Fruit fly (Drosophila melanogaster) Kc167 (cell line): ENCODE data around the gene rha.

Source experiments
- psq ChIP-seq: fragments of >200 bp; optimal IDR thresholded peaks from 2 replicates; lab custom pipeline; 2017; ENCODE audit warnings: missing external identifiers
- ttk ChIP-seq: sonication (Bioruptor generic); optimal IDR thresholded peaks from 2 replicates; lab custom pipeline; 2017; ENCODE audit warnings: missing external identifiers

- TF ChIP-seq ttk (lab: Kevin White, UChicago) = no peak
- TF ChIP-seq psq (lab: Kevin White, UChicago) = no peak
Observed at dm6 chr3R:25303857-25304440, 36.1 kb upstream of the rha start, which contains the start of gene CG31436.
